Fruit fly (Drosophila melanogaster) S2 (cell line): ENCODE measurements around the gene CG17242.

ENCODE experiments used
- CG8478 ChIP-seq: fragments of >200 bp; optimal IDR thresholded peaks from 2 replicates; lab custom pipeline; 2018
- CTCF ChIP-seq, 2 experiments: fragments of >200 bp; optimal IDR thresholded peaks; 2 replicates each; lab custom pipeline; 2018

dm6 chr2L:2265221-2265620, 3.7 kb downstream of the CG17242 start, which contains the start of gene CG34049:
- TF ChIP-seq CTCF (optimal IDR thresholded peaks at IDR 0.05; lab: Kevin White, UChicago), result no peak
- TF ChIP-seq CG8478, result no peak
